Worm (Caenorhabditis elegans) whole organism, L3 larva: ENCODE data around the gene H10D18.1.

Experiments used
- ama-1 ChIP-seq: fragments of 150-350 bp; optimal IDR thresholded peaks from 2 replicates; lab custom pipeline; 2018
- ceh-82 ChIP-seq: fragments of 150-350 bp; optimal IDR thresholded peaks from 2 replicates; lab custom pipeline; 2014; ENCODE audit warnings: missing biosample characterization, missing genetic modification characterization
- elt-3 ChIP-seq, 3 experiments: fragments of 150-350 bp in 1 of 3; sonication (generic microtip) in 2 of 3; optimal IDR thresholded peaks; 2 replicates in 2 of 3; 4 replicates in 1 of 3; lab custom pipeline; 2014 to 2017; ENCODE audit warnings: missing biosample characterization in 3 of 3, missing genetic modification characterization in 3 of 3
- nhr-11 ChIP-seq: fragments of 150-350 bp; optimal IDR thresholded peaks from 2 replicates; lab custom pipeline; 2014; ENCODE audit warnings: missing biosample characterization, missing genetic modification characterization
- nhr-25 ChIP-seq: sonication (generic microtip); optimal IDR thresholded peaks from 2 replicates; lab custom pipeline; 2017; ENCODE audit warnings: missing biosample characterization, missing genetic modification characterization
- nhr-28 ChIP-seq: fragments of 150-350 bp; optimal IDR thresholded peaks from 2 replicates; lab custom pipeline; 2014; ENCODE audit warnings: missing biosample characterization, missing genetic modification characterization
- tbx-2 ChIP-seq: sonication (generic microtip); optimal IDR thresholded peaks from 2 replicates; lab custom pipeline; 2016; ENCODE audit warnings: mild to moderate bottlenecking, missing genetic modification characterization, missing compliant biosample characterization
- unc-39 ChIP-seq: sonication (generic microtip); optimal IDR thresholded peaks from 4 replicates; lab custom pipeline; 2017; ENCODE audit warnings: missing biosample characterization, missing genetic modification characterization
- unc-62 ChIP-seq: fragments of 150-350 bp; sonication (generic microtip); optimal IDR thresholded peaks from 4 replicates; lab custom pipeline; 2014; ENCODE audit warnings: missing biosample characterization, missing genetic modification reagents, missing genetic modification characterization

- no peak for TF ChIP-seq ceh-82 (tag; lab: Kevin White, UChicago)
- TF ChIP-seq nhr-28 (tag; lab: Kevin White, UChicago): no peak
- no peak for TF ChIP-seq unc-39 (tag; lab: Kevin White, UChicago)
- TF ChIP-seq unc-62 (GFP tag; lab: Kevin White, UChicago): no peak
- TF ChIP-seq elt-3 (tag; optimal IDR thresholded peaks at IDR 0.05; lab: Kevin White, UChicago): no peak
- no peak for TF ChIP-seq nhr-25 (tag; lab: Kevin White, UChicago)
- TF ChIP-seq nhr-11: no peak
- no peak for TF ChIP-seq tbx-2 (tag; lab: Kevin White, UChicago)
- TF ChIP-seq ama-1 (lab: Kevin White, UChicago): no peak
Observed at ce11 chrV:3841462-3841861, 26.4 kb downstream of the H10D18.1 start.
